Worm (Caenorhabditis elegans): ENCODE results near the gene kmo-1.

The kmo-1 gene

ce11 chrV:12065859-12066258 is 4.5 kb downstream of the kmo-1 start:
- peak; percentile 54 for TF ChIP-seq mep-1 (tag; optimal IDR thresholded peaks at IDR 0.05)
- peak; percentile 13 to 42 for TF ChIP-seq efl-1 (optimal IDR thresholded peaks at IDR 0.05)
- TF ChIP-seq efl-1 (GFP tag; optimal IDR thresholded peaks at IDR 0.05 in 1 of 2): peak; percentile 59 to 94
- no peak for TF ChIP-seq unc-86 (tag; optimal IDR thresholded peaks at IDR 0.05)
- TF ChIP-seq mdl-1 (tag; optimal IDR thresholded peaks at IDR 0.05): no peak
- TF ChIP-seq ceh-63 (GFP tag; optimal IDR thresholded peaks at IDR 0.05): no peak
- no peak for TF ChIP-seq zip-4 (GFP tag; optimal IDR thresholded peaks at IDR 0.05)
- TF ChIP-seq nhr-71 (tag; optimal IDR thresholded peaks at IDR 0.05): peak; percentile 25
- TF ChIP-seq alr-1 (tag; optimal IDR thresholded peaks at IDR 0.05; ENCODE audit: borderline replicate concordance): no peak
- no peak for TF ChIP-seq Y116A8C.19 (tag; optimal IDR thresholded peaks at IDR 0.05; ENCODE audit: borderline replicate concordance)
- no peak for TF ChIP-seq sox-4 (tag; optimal IDR thresholded peaks at IDR 0.05)
- TF ChIP-seq pqm-1 (tag; optimal IDR thresholded peaks at IDR 0.05): no peak
- TF ChIP-seq unc-98 (GFP tag; IDR thresholded peaks at IDR 0.05): no peak
- peak; percentile 5 for TF ChIP-seq C16A3.4 (tag; optimal IDR thresholded peaks at IDR 0.05)
- TF ChIP-seq snpc-4 (tag; optimal IDR thresholded peaks at IDR 0.05): no peak
- TF ChIP-seq blmp-1 (tag; optimal IDR thresholded peaks at IDR 0.05): peak; percentile 34
- TF ChIP-seq ceh-82 (tag; optimal IDR thresholded peaks at IDR 0.05): peak in 1 of 3 experiments; percentile 8
- no peak for TF ChIP-seq ztf-11 (tag; optimal IDR thresholded peaks at IDR 0.05)
- TF ChIP-seq lsy-2 (tag; optimal IDR thresholded peaks at IDR 0.05): peak; percentile 40 to 60
- TF ChIP-seq nhr-77 (tag; optimal IDR thresholded peaks at IDR 0.05): no peak
- no peak for TF ChIP-seq ama-1 (optimal IDR thresholded peaks at IDR 0.05)
- TF ChIP-seq sup-37 (GFP tag; optimal IDR thresholded peaks at IDR 0.05): no peak
- no peak for TF ChIP-seq nhr-19 (GFP tag; conservative IDR thresholded peaks at IDR 0.05)
- no peak for TF ChIP-seq ets-5 (GFP tag; IDR thresholded peaks at IDR 0.05)
- no peak for TF ChIP-seq fkh-10 (GFP tag; optimal IDR thresholded peaks at IDR 0.05)
- no peak for TF ChIP-seq isw-1 (GFP tag; IDR thresholded peaks at IDR 0.05)
- TF ChIP-seq lin-39 (tag; optimal IDR thresholded peaks at IDR 0.05): no peak
- no peak for TF ChIP-seq sptf-1 (tag; optimal IDR thresholded peaks at IDR 0.05)
- no peak for TF ChIP-seq swsn-7 (tag; optimal IDR thresholded peaks at IDR 0.05)
- TF ChIP-seq egl-13 (tag; optimal IDR thresholded peaks at IDR 0.05): no peak
- TF ChIP-seq elt-2 (tag; optimal IDR thresholded peaks at IDR 0.05): no peak
- TF ChIP-seq pag-3 (tag; optimal IDR thresholded peaks at IDR 0.05; ENCODE audit: borderline replicate concordance, insufficient read depth): no peak
- TF ChIP-seq lin-14 (GFP tag; optimal IDR thresholded peaks at IDR 0.05): no peak
- TF ChIP-seq dsc-1 (tag; optimal IDR thresholded peaks at IDR 0.05): no peak
- no peak for TF ChIP-seq elt-3 (tag; optimal IDR thresholded peaks at IDR 0.05)
- TF ChIP-seq F16B12.6 (tag; optimal IDR thresholded peaks at IDR 0.05): peak; percentile 82
- TF ChIP-seq jun-1 (tag; optimal IDR thresholded peaks at IDR 0.05): no peak
- TF ChIP-seq nhr-90 (tag; optimal IDR thresholded peaks at IDR 0.05; ENCODE audit: poor library complexity): peak; percentile 14
- TF ChIP-seq mab-9 (GFP tag; IDR thresholded peaks at IDR 0.05): no peak
- no peak for TF ChIP-seq unc-62 (GFP tag; optimal IDR thresholded peaks at IDR 0.05)
- TF ChIP-seq efl-3 (GFP tag; optimal IDR thresholded peaks at IDR 0.05): no peak
- TF ChIP-seq vab-15 (tag; optimal IDR thresholded peaks at IDR 0.05): no peak
- no peak for TF ChIP-seq ceh-90 (tag; optimal IDR thresholded peaks at IDR 0.05)
- no peak for TF ChIP-seq skn-1 (tag; optimal IDR thresholded peaks at IDR 0.05)
- no peak for TF ChIP-seq nhr-84 (tag; optimal IDR thresholded peaks at IDR 0.05)
- no peak for TF ChIP-seq fkh-4 (tag; optimal IDR thresholded peaks at IDR 0.05; ENCODE audit: borderline replicate concordance)
- no peak for TF ChIP-seq zag-1 (tag; optimal IDR thresholded peaks at IDR 0.05)
- no peak for TF ChIP-seq hlh-4 (tag; optimal IDR thresholded peaks at IDR 0.05)
- TF ChIP-seq nhr-85 (tag): no peak
- peak; percentile 1 for TF ChIP-seq lir-3 (tag; optimal IDR thresholded peaks at IDR 0.05; ENCODE audit: poor library complexity)
- TF ChIP-seq aha-1 (tag; optimal IDR thresholded peaks at IDR 0.05): no peak
- TF ChIP-seq ceh-8 (GFP tag; optimal IDR thresholded peaks at IDR 0.05): no peak
- TF ChIP-seq nhr-237 (tag; optimal IDR thresholded peaks at IDR 0.05): no peak
- TF ChIP-seq pax-3 (tag; optimal IDR thresholded peaks at IDR 0.05): peak; percentile 52

Measured in whole organism, L1 larva.